Worm (Caenorhabditis elegans): ENCODE results near the gene catp-3.

ce11 chrV:8108670-8109069, 32.9 kb downstream of the catp-3 start, which contains the start of gene myo-5:
- TF ChIP-seq nhr-11 (tag; optimal IDR thresholded peaks at IDR 0.05) = no peak
- no peak for TF ChIP-seq ama-1 (optimal IDR thresholded peaks at IDR 0.05)
- no peak for TF ChIP-seq lsy-2 (tag; optimal IDR thresholded peaks at IDR 0.05)
- no peak for TF ChIP-seq dmd-9 (GFP tag; IDR thresholded peaks at IDR 0.05)
- no peak for TF ChIP-seq nhr-77 (tag; optimal IDR thresholded peaks at IDR 0.05)
- no peak for TF ChIP-seq zag-1 (tag; optimal IDR thresholded peaks at IDR 0.05)
- TF ChIP-seq unc-130 (GFP tag; optimal IDR thresholded peaks at IDR 0.05) = no peak
- no peak for TF ChIP-seq nhr-28 (tag; optimal IDR thresholded peaks at IDR 0.05)
- no peak for TF ChIP-seq ZK546.5 (tag; optimal IDR thresholded peaks at IDR 0.05)
- no peak for TF ChIP-seq vab-7 (GFP tag; IDR thresholded peaks at IDR 0.05)
- no peak for TF ChIP-seq Y5F2A.4 (GFP tag; optimal IDR thresholded peaks at IDR 0.05)
- no peak for TF ChIP-seq pha-4 (GFP tag; IDR thresholded peaks at IDR 0.05)
- TF ChIP-seq pha-4 (tag; optimal IDR thresholded peaks at IDR 0.05) = no peak
